Fruit fly (Drosophila melanogaster) whole organism, wandering third instar larva: ENCODE data around the gene slo.
A peak's percentile ranks its signal among the peaks of the same experiment; 100 is the strongest.

Experiments
- CG32264 ChIP-seq: fragments of 200-800 bp; sonication (Bioruptor generic); optimal IDR thresholded peaks from 2 replicates; lab custom pipeline; 2016; ENCODE audit warnings: missing biosample characterization, missing genetic modification characterization
- CrebA ChIP-seq: fragments of 200-800 bp; sonication (Bioruptor generic); optimal IDR thresholded peaks from 2 replicates; lab custom pipeline; 2016; ENCODE audit warnings: missing biosample characterization, mild to moderate bottlenecking, missing genetic modification characterization, borderline replicate concordance
- Dfd ChIP-seq: fragments of >200 bp; optimal IDR thresholded peaks from 2 replicates; lab custom pipeline; 2017; ENCODE audit warnings: missing biosample characterization, missing genetic modification characterization
- Dif ChIP-seq: fragments of 200-275, 200-300 bp; sonication (Bioruptor generic); optimal IDR thresholded peaks from 2 replicates; lab custom pipeline; 2018; ENCODE audit warnings: missing biosample characterization, missing genetic modification characterization; ENCODE audit not compliant: partially characterized antibody
- GATAd ChIP-seq: sonication (Bioruptor generic); optimal IDR thresholded peaks from 2 replicates; lab custom pipeline; 2016; ENCODE audit warnings: missing biosample characterization, missing genetic modification characterization
- HLH106 ChIP-seq: fragments of 200-800 bp; optimal IDR thresholded peaks from 3 replicates; lab custom pipeline; 2019; ENCODE audit warnings: missing biosample characterization, mild to moderate bottlenecking, missing genetic modification characterization, moderate library complexity
- Hnf4 ChIP-seq: fragments of 200-800 bp; sonication (Bioruptor generic); optimal IDR thresholded peaks from 2 replicates; lab custom pipeline; 2016; ENCODE audit warnings: missing biosample characterization, mild to moderate bottlenecking, missing genetic modification characterization
- Hr78 ChIP-seq: fragments of >200 bp; optimal IDR thresholded peaks from 2 replicates; lab custom pipeline; 2017; ENCODE audit warnings: missing biosample characterization, missing genetic modification characterization
- Hr83 ChIP-seq: fragments of 200-300 bp; sonication (Bioruptor generic); optimal IDR thresholded peaks from 2 replicates; lab custom pipeline; 2016; ENCODE audit warnings: missing biosample characterization, mild to moderate bottlenecking, missing genetic modification characterization, moderate library complexity; ENCODE audit not compliant: poor library complexity, severe bottlenecking
- Jra ChIP-seq: sonication (Bioruptor generic); optimal IDR thresholded peaks from 2 replicates; lab custom pipeline; 2016; ENCODE audit warnings: missing biosample characterization, missing genetic modification characterization
- Myc ChIP-seq: fragments of >200 bp; optimal IDR thresholded peaks from 2 replicates; lab custom pipeline; 2017
- N ChIP-seq: fragments of >200 bp; optimal IDR thresholded peaks from 2 replicates; lab custom pipeline; 2018; ENCODE audit warnings: missing biosample characterization, missing external identifiers, missing genetic modification characterization
- OdsH ChIP-seq: fragments of 200-800 bp; sonication (Bioruptor generic); optimal IDR thresholded peaks from 2 replicates; lab custom pipeline; 2016; ENCODE audit warnings: missing biosample characterization, mild to moderate bottlenecking, missing genetic modification characterization
- Rel ChIP-seq, 2 experiments: fragments of 200-800 bp; sonication (Bioruptor generic) in 1 of 2; optimal IDR thresholded peaks; 2 replicates in 1 of 2; 3 replicates in 1 of 2; lab custom pipeline; 2016 to 2019; ENCODE audit warnings: mild to moderate bottlenecking in 2 of 2, missing biosample characterization in 2 of 2, missing genetic modification characterization in 2 of 2, moderate library complexity in 1 of 2
- Vsx2 ChIP-seq: fragments of 200-300, 225-300 bp; sonication (Bioruptor generic); optimal IDR thresholded peaks from 2 replicates; lab custom pipeline; 2018; ENCODE audit warnings: missing biosample characterization, missing genetic modification characterization; ENCODE audit not compliant: partially characterized antibody
- br ChIP-seq: fragments of 200-800 bp; sonication (Bioruptor generic); optimal IDR thresholded peaks from 2 replicates; lab custom pipeline; 2016; ENCODE audit warnings: missing biosample characterization, missing genetic modification characterization
- brk ChIP-seq: fragments of 200-800 bp; sonication (Bioruptor generic); optimal IDR thresholded peaks from 2 replicates; lab custom pipeline; 2016; ENCODE audit warnings: missing biosample characterization, mild to moderate bottlenecking, missing genetic modification characterization
- dl ChIP-seq, 2 experiments: fragments of 175-275, 200-275 bp in 1 of 2; fragments of 200-275 bp in 1 of 2; sonication (Bioruptor generic); optimal IDR thresholded peaks; lab custom pipeline; 2018; ENCODE audit warnings: mild to moderate bottlenecking in 2 of 2, missing biosample characterization in 2 of 2, missing genetic modification characterization in 2 of 2, moderate library complexity in 2 of 2; ENCODE audit not compliant: partially characterized antibody in 2 of 2, insufficient read depth in 1 of 2
- dsf ChIP-seq: sonication (Bioruptor generic); optimal IDR thresholded peaks from 2 replicates; lab custom pipeline; 2016; ENCODE audit warnings: missing biosample characterization, missing genetic modification characterization, borderline replicate concordance
- foxo ChIP-seq, 2 experiments: fragments of 200-800 bp; sonication (Bioruptor generic); optimal IDR thresholded peaks; 2 replicates in 1 of 2; 3 replicates in 1 of 2; lab custom pipeline; 2016 to 2017; ENCODE audit warnings: missing biosample characterization in 2 of 2, missing genetic modification characterization in 2 of 2
- fru ChIP-seq: fragments of 200-800 bp; sonication (Bioruptor generic); optimal IDR thresholded peaks from 3 replicates; lab custom pipeline; 2016; ENCODE audit warnings: missing biosample characterization, mild to moderate bottlenecking, missing genetic modification characterization
- h ChIP-seq: fragments of 200-800 bp; sonication (Bioruptor generic); optimal IDR thresholded peaks from 3 replicates; lab custom pipeline; 2016; ENCODE audit warnings: missing biosample characterization, mild to moderate bottlenecking, missing genetic modification characterization
- jim ChIP-seq: fragments of 175-275, 200-325 bp; sonication (Bioruptor generic); optimal IDR thresholded peaks from 2 replicates; lab custom pipeline; 2016; ENCODE audit warnings: missing biosample characterization, mild to moderate bottlenecking, missing genetic modification characterization
- psq ChIP-seq: fragments of 200-800 bp; sonication (Bioruptor generic); optimal IDR thresholded peaks from 3 replicates; lab custom pipeline; 2017; ENCODE audit warnings: missing biosample characterization, mild to moderate bottlenecking, missing genetic modification characterization, moderate library complexity
- rgr ChIP-seq: fragments of 200-800 bp; sonication (Bioruptor generic); optimal IDR thresholded peaks from 3 replicates; lab custom pipeline; 2016; ENCODE audit warnings: missing biosample characterization, mild to moderate bottlenecking, missing genetic modification characterization
- sage ChIP-seq: fragments of 200-800 bp; sonication (Bioruptor generic); optimal IDR thresholded peaks from 2 replicates; lab custom pipeline; 2016; ENCODE audit warnings: missing biosample characterization, mild to moderate bottlenecking, missing genetic modification characterization
- sv ChIP-seq: fragments of 200-800 bp; sonication (Bioruptor generic); optimal IDR thresholded peaks from 3 replicates; lab custom pipeline; 2016; ENCODE audit warnings: missing biosample characterization, missing genetic modification characterization
- usp ChIP-seq: fragments of >200 bp; optimal IDR thresholded peaks from 2 replicates; lab custom pipeline; 2017; ENCODE audit warnings: missing biosample characterization, missing genetic modification characterization

slo gene

DNA sequence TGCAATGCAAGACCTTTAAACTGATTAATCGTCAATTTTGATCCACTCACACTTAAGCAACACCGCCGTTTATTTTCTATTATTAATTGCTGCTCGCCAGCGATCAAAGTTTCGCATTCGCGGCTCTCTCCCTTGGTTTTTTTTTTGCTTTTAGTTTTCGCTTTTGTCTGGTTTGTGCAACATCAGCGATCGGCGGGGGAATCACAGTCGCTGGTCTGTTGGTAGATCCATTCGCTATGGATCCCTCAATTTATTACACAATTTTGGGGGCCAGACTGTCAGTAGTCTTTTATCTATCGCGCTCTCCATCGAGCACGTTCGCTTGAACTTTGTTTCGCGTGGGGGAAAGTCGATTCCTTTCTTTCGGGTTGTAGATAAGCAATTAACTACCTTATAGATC lies 35.6 kb upstream of the slo start:
- no peak for TF ChIP-seq Rel (GFP tag; optimal IDR thresholded peaks at IDR 0.05; lab: Kevin White, UChicago)
- peak; percentile 78 for TF ChIP-seq Rel (tag; optimal IDR thresholded peaks at IDR 0.05; lab: Kevin White, UChicago)
- TF ChIP-seq Hr78 (GFP tag; lab: Kevin White, UChicago): no peak
- no peak for TF ChIP-seq Vsx2 (GFP tag; lab: Kevin White, UChicago)
- TF ChIP-seq Myc (lab: Kevin White, UChicago): no peak
- no peak for TF ChIP-seq rgr (GFP tag; lab: Kevin White, UChicago)
- no peak for TF ChIP-seq Hnf4 (GFP tag; lab: Kevin White, UChicago)
- no peak for TF ChIP-seq N (GFP tag; lab: Kevin White, UChicago)
- TF ChIP-seq brk (GFP tag; lab: Kevin White, UChicago): no peak
- no peak for TF ChIP-seq usp (GFP tag; lab: Kevin White, UChicago)

DNA sequence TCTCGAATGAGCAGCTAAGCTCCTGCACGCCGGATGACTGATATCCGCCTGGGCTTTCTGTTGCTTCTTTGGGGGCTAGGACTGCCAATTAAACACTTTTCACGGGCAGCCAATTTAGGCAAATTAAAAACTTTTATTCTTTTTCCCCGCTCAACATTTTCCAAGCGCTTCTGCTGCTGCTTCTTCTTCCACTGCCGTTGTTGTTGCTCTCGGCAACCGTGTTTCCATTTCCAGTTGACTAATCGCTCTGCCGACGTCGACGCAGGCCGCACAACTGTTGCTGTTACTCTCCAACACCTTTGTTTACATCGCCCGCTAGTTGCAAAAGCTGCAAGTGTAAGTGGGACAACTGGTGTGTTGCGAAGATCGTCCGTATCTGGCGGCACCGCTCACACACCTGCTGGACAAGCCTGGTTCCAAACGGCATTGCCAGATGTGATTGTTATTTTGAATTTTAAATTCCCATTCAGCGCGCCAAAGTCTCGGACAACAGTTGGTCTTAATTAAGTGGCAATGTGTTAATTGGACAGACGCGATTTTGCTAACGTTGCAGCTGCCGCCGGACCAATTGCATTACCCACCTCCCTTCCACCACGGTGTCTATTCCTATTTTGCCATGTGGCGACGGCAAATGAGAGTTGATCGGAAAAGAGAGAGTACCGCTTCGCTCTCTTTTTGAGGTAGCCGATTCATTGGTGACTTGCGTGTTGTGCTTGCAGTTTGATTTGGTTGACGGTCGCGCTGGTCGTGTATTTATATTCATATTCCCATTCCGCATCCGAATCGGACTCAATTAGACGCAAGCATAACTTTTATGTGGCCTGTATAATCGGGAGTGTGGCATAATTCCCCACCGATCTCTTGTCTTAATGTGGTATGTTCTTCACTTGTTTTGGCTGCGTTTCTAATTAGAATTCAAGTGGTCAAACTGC lies 32.1 kb upstream of the slo start, which contains the start of gene Wsck:
Gene Wsck (minus strand): TSS at position 199 of the 932 bp plus-strand sequence.
- TF ChIP-seq CG32264 (GFP tag; lab: Kevin White, UChicago): no peak
- no peak for TF ChIP-seq sv (GFP tag; lab: Kevin White, UChicago)
- TF ChIP-seq Hr78 (GFP tag; lab: Kevin White, UChicago): no peak
- peak; percentile 56 for TF ChIP-seq Jra (GFP tag; lab: Kevin White, UChicago)
- TF ChIP-seq Dif (GFP tag; lab: Kevin White, UChicago): peak; percentile 79
- no peak for TF ChIP-seq sage (GFP tag; lab: Kevin White, UChicago)
- peak; percentile 51 for TF ChIP-seq Hr83 (GFP tag; lab: Kevin White, UChicago)
- TF ChIP-seq GATAd: no peak
- no peak for TF ChIP-seq foxo (GFP tag; optimal IDR thresholded peaks at IDR 0.05; lab: Kevin White, UChicago)
- peak in 1 of 2 experiments; percentile 48 for TF ChIP-seq dl (GFP tag; optimal IDR thresholded peaks at IDR 0.05; lab: Kevin White, UChicago; ENCODE audit: insufficient read depth in 1 of 2, partially characterized antibody in 2 of 2)
- no peak for TF ChIP-seq usp (GFP tag; lab: Kevin White, UChicago)
- TF ChIP-seq Rel (GFP tag; optimal IDR thresholded peaks at IDR 0.05; lab: Kevin White, UChicago): no peak
- peak; percentile 40 for TF ChIP-seq Rel (tag; optimal IDR thresholded peaks at IDR 0.05; lab: Kevin White, UChicago)
- TF ChIP-seq OdsH (GFP tag; lab: Kevin White, UChicago): peak; percentile 3
- TF ChIP-seq CrebA (GFP tag; lab: Kevin White, UChicago): peak; percentile 74
- TF ChIP-seq Myc (lab: Kevin White, UChicago): no peak
- peak; percentile 37 for TF ChIP-seq h (GFP tag; lab: Kevin White, UChicago)
- TF ChIP-seq fru (GFP tag; lab: Kevin White, UChicago): no peak
- peak; percentile 8 for TF ChIP-seq Vsx2 (GFP tag; lab: Kevin White, UChicago)
- peak; percentile 27 for TF ChIP-seq br

DNA sequence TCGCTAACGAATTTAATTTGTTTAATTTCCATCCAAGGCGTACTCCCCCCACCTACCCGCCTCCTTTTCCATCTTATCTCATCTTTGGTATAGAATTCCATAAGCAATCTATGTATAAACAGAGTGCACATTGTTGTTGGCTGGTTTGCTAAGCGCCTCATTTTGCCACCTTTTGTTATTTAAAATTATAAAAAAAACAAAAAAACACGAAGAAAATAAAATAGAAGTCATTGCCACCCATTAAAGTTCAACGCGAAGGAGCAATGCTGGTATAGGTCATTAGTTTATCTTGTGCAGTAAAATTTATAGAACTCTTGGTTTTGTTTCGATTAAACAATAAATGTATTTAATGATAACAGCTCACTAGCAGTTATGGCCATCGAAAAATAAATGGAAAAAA lies 28.0 kb upstream of the slo start:
- TF ChIP-seq Jra (GFP tag; lab: Kevin White, UChicago) (no peak), foxo (GFP tag; optimal IDR thresholded peaks at IDR 0.05; lab: Kevin White, UChicago) (no peak), dsf (GFP tag; lab: Kevin White, UChicago) (no peak)

DNA sequence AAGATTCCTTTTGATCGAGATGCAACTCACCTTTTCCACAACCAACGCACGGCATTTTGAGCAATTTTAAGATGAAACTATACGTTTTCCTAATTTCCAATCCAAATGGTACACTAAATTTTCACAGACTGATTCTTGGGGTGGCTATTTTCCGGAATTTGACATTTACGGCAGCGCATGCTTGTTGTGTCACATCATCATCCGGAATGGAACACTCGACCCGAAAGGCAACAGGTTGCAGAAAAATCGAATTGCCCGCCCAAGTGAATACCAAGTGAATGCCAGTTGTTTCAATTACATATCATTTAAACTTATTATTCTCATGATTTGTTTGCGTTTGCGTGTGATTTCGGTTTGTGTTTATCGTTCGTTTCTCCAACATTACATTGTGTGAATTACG lies 27.3 kb upstream of the slo start, which contains the start of gene MtnF:
Gene MtnF (minus strand): TSS at position 209 of the 400 bp plus-strand sequence.
- TF ChIP-seq Vsx2 (GFP tag; lab: Kevin White, UChicago) (no peak), br (no peak), Myc (lab: Kevin White, UChicago) (no peak), Hr83 (GFP tag; lab: Kevin White, UChicago) (no peak), Dfd (GFP tag; lab: Kevin White, UChicago) (no peak), sv (GFP tag; lab: Kevin White, UChicago) (no peak), OdsH (GFP tag; lab: Kevin White, UChicago) (no peak), rgr (GFP tag; lab: Kevin White, UChicago) (no peak), psq (GFP tag; lab: Kevin White, UChicago) (no peak), jim (GFP tag; lab: Kevin White, UChicago) (no peak), sage (GFP tag; lab: Kevin White, UChicago) (no peak), CrebA (GFP tag; lab: Kevin White, UChicago) (no peak), brk (GFP tag; lab: Kevin White, UChicago) (no peak), usp (GFP tag; lab: Kevin White, UChicago) (no peak), HLH106 (tag; lab: Kevin White, UChicago) (no peak), h (GFP tag; lab: Kevin White, UChicago) (no peak)
